Fruit fly (Drosophila melanogaster) whole organism, prepupa: ENCODE measurements around the gene dUTPase.

ENCODE experiments used
- CG11294 ChIP-seq: fragments of 200-800 bp; sonication (Bioruptor generic); IDR thresholded peaks from 2 replicates; pipeline ENCODE4 v1.3.6; 2022; ENCODE audit warnings: missing biosample characterization, missing genetic modification characterization
- CG11762 ChIP-seq: fragments of 200-800 bp; sonication (Bioruptor generic); optimal IDR thresholded peaks from 3 replicates; lab custom pipeline; 2016; ENCODE audit warnings: missing biosample characterization, missing genetic modification characterization; ENCODE audit not compliant: insufficient read depth
- CG16779 ChIP-seq: fragments of 200-800 bp; sonication (Bioruptor generic); optimal IDR thresholded peaks from 3 replicates; lab custom pipeline; 2017; ENCODE audit warnings: missing biosample characterization, mild to moderate bottlenecking, missing genetic modification characterization
- CG3032 ChIP-seq: fragments of 200-800 bp; optimal IDR thresholded peaks from 2 replicates; lab custom pipeline; 2019; ENCODE audit warnings: missing biosample characterization, mild to moderate bottlenecking, missing genetic modification characterization, moderate library complexity
- CG34406 ChIP-seq: fragments of 200-800 bp; sonication (Bioruptor generic); optimal IDR thresholded peaks from 3 replicates; lab custom pipeline; 2016; ENCODE audit warnings: missing biosample characterization, missing genetic modification characterization
- CG6163 ChIP-seq: fragments of 200-800 bp; sonication (Bioruptor generic); IDR thresholded peaks from 3 replicates; pipeline ENCODE4 v1.3.6; 2022; ENCODE audit warnings: missing biosample characterization, missing genetic modification characterization
- CG6276 ChIP-seq: fragments of 200-800 bp; sonication (Bioruptor generic); optimal IDR thresholded peaks from 2 replicates; lab custom pipeline; 2017; ENCODE audit warnings: missing biosample characterization, mild to moderate bottlenecking, missing genetic modification characterization
- CG6808 ChIP-seq: fragments of 200-800 bp; sonication (Bioruptor generic); optimal IDR thresholded peaks from 3 replicates; lab custom pipeline; 2017; ENCODE audit warnings: missing biosample characterization, missing genetic modification characterization, mild to moderate bottlenecking, moderate library complexity, missing genetic modification reagents
- CG8119 ChIP-seq: fragments of 200-800 bp; sonication (Bioruptor generic); IDR thresholded peaks from 3 replicates; pipeline ENCODE4 v1.3.6; 2022; ENCODE audit warnings: missing biosample characterization, missing genetic modification characterization
- CG8319 ChIP-seq: fragments of 200-800 bp; sonication (Bioruptor generic); optimal IDR thresholded peaks from 3 replicates; lab custom pipeline; 2016; ENCODE audit warnings: missing biosample characterization, missing genetic modification characterization
- Eip78C ChIP-seq: fragments of 200-800 bp; sonication (Bioruptor generic); peaks from one replicate; lab custom pipeline; 2016; ENCODE audit warnings: missing biosample characterization, missing genetic modification characterization
- Eip93F ChIP-seq: fragments of 200-800 bp; sonication (Bioruptor generic); optimal IDR thresholded peaks from 2 replicates; lab custom pipeline; 2016; ENCODE audit warnings: missing biosample characterization, mild to moderate bottlenecking, missing genetic modification characterization
- Gug ChIP-seq: fragments of 200-800 bp; sonication (Bioruptor generic); IDR thresholded peaks from 2 replicates; pipeline ENCODE4 v1.3.6; 2022; ENCODE audit warnings: missing biosample characterization, missing genetic modification characterization
- Lpt ChIP-seq: fragments of 200-800 bp; sonication (Bioruptor generic); optimal IDR thresholded peaks from 3 replicates; lab custom pipeline; 2016; ENCODE audit warnings: missing biosample characterization, missing genetic modification characterization
- OdsH ChIP-seq: fragments of 200-800 bp; sonication (Bioruptor generic); optimal IDR thresholded peaks from 3 replicates; lab custom pipeline; 2016; ENCODE audit warnings: missing biosample characterization, missing genetic modification characterization
- Smox ChIP-seq: fragments of 200-800 bp; sonication (Bioruptor generic); optimal IDR thresholded peaks from 3 replicates; lab custom pipeline; 2016; ENCODE audit warnings: missing biosample characterization, missing genetic modification characterization
- achi ChIP-seq: fragments of 200-800 bp; sonication (Bioruptor generic); optimal IDR thresholded peaks from 3 replicates; lab custom pipeline; 2016; ENCODE audit warnings: missing biosample characterization, missing genetic modification characterization
- dac ChIP-seq: fragments of 200-800 bp; sonication (Bioruptor generic); optimal IDR thresholded peaks from 2 replicates; lab custom pipeline; 2017; ENCODE audit warnings: missing biosample characterization, mild to moderate bottlenecking, missing genetic modification characterization
- dsx ChIP-seq: fragments of 200-800 bp; optimal IDR thresholded peaks from 3 replicates; lab custom pipeline; 2019; ENCODE audit warnings: missing biosample characterization, mild to moderate bottlenecking, missing genetic modification characterization, moderate library complexity; ENCODE audit not compliant: poor library complexity, severe bottlenecking
- eg ChIP-seq: fragments of 200-800 bp; sonication (Bioruptor generic); IDR thresholded peaks from 3 replicates; pipeline ENCODE4 v1.3.6; 2022; ENCODE audit warnings: missing biosample characterization, missing genetic modification characterization
- esn ChIP-seq: fragments of 200-800 bp; sonication (Bioruptor generic); optimal IDR thresholded peaks from 2 replicates; lab custom pipeline; 2016; ENCODE audit warnings: missing biosample characterization, mild to moderate bottlenecking, missing genetic modification characterization, moderate library complexity
- fd85E ChIP-seq: fragments of 200-800 bp; sonication (Bioruptor generic); optimal IDR thresholded peaks from 3 replicates; lab custom pipeline; 2016; ENCODE audit warnings: missing biosample characterization, missing genetic modification characterization
- lz ChIP-seq: fragments of 200-800 bp; sonication (Bioruptor generic); optimal IDR thresholded peaks from 3 replicates; lab custom pipeline; 2016; ENCODE audit warnings: missing biosample characterization, missing genetic modification characterization
- net ChIP-seq: fragments of 200-800 bp; sonication (Bioruptor generic); optimal IDR thresholded peaks from 3 replicates; lab custom pipeline; 2016; ENCODE audit warnings: missing biosample characterization, missing genetic modification characterization
- pdm3 ChIP-seq: fragments of 200-800 bp; sonication (Bioruptor generic); optimal IDR thresholded peaks from 3 replicates; lab custom pipeline; 2016; ENCODE audit warnings: missing biosample characterization, missing genetic modification characterization
- spab ChIP-seq: fragments of 200-800 bp; sonication (Bioruptor generic); optimal IDR thresholded peaks from 2 replicates; lab custom pipeline; 2017; ENCODE audit warnings: missing biosample characterization, mild to moderate bottlenecking, missing genetic modification characterization, missing genetic modification reagents
- svp ChIP-seq: fragments of 200-800 bp; sonication (Bioruptor generic); peaks from one replicate; lab custom pipeline; 2016; ENCODE audit warnings: missing biosample characterization, missing genetic modification characterization

dUTPase gene

DNA sequence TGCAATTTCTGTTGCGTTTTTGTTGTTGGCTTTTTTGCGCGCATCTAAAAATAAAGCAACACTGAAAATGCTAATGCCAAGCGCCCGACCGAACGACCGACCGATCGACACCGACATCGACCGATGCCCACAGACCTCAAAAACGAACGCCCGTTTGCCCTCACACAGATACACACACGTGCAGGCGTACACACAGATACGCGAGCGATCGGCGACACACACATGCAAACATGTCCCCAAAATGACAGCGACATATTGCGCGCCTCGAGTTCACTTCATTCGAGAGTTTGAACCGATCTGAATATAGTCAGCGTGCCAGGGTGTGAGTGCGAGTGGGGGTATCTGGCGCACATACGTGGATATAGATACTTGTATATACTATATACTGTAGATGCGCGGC, 50.0 kb downstream of the dUTPase start:
- TF ChIP-seq CG16779 (tag; lab: Kevin White, UChicago), result no peak
- TF ChIP-seq CG8119 (GFP tag; lab: Robert Waterston, UW), result no peak
- TF ChIP-seq CG6276 (GFP tag; lab: Kevin White, UChicago), result no peak
- TF ChIP-seq OdsH, result no peak
- TF ChIP-seq CG3032 (tag; lab: Kevin White, UChicago), result no peak
- TF ChIP-seq CG6163, result peak; percentile 11; the same call in 1 of the 3 replicates
- TF ChIP-seq dsx, result no peak
- TF ChIP-seq esn (GFP tag; lab: Kevin White, UChicago), result no peak
- no peak for TF ChIP-seq CG11762 (GFP tag; lab: Kevin White, UChicago)
- TF ChIP-seq net (GFP tag; lab: Kevin White, UChicago), result peak; percentile 16
- TF ChIP-seq CG11294 (GFP tag; lab: Robert Waterston, UW), result no peak
- TF ChIP-seq Lpt, result peak; percentile 5
- no peak for TF ChIP-seq CG34406 (GFP tag; lab: Kevin White, UChicago)
- TF ChIP-seq dac (GFP tag; lab: Kevin White, UChicago), result no peak
- TF ChIP-seq Eip78C, result peak; percentile 66
- TF ChIP-seq CG6808 (GFP tag; lab: Kevin White, UChicago), result no peak
- peak; percentile 57 for TF ChIP-seq svp (GFP tag; lab: Kevin White, UChicago)
- TF ChIP-seq achi (GFP tag; lab: Kevin White, UChicago), result no peak
- TF ChIP-seq eg (GFP tag; lab: Robert Waterston, UW), result no peak
- no peak for TF ChIP-seq CG8319 (GFP tag; lab: Kevin White, UChicago)
- TF ChIP-seq spab (GFP tag; lab: Kevin White, UChicago), result no peak
- TF ChIP-seq Smox, result no peak
- TF ChIP-seq Gug (GFP tag; lab: Robert Waterston, UW), result peak; percentile 19; the same call in 1 of the 2 replicates
- no peak for TF ChIP-seq lz (GFP tag; lab: Kevin White, UChicago)
- no peak for TF ChIP-seq fd85E (GFP tag; lab: Kevin White, UChicago)
- no peak for TF ChIP-seq pdm3 (GFP tag; lab: Kevin White, UChicago)
- no peak for TF ChIP-seq Eip93F (GFP tag; lab: Kevin White, UChicago)
